Fruit fly (Drosophila melanogaster): ENCODE results near the gene Doc2.

The Doc2 gene

DNA sequence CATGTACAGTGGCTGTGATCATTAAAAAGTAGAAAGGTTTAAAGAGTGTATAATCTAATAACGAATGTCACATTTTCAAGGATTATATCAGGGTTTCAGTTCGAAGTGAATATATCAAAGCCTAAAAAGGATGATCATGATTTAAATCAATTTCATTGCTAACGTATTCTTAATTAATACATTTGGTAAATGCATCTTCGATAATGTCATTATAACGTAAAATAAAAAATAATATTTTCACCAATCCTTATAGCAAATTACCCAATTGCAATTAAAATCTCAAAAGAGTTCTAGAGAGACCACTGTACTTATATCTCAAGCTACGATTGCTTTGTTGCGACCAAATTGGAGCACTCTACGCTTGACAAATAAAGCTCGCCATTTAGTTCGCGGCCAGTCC, 37.0 kb downstream of the Doc2 start:
- no peak for TF ChIP-seq ey (GFP tag; optimal IDR thresholded peaks at IDR 0.05)
- TF ChIP-seq woc (GFP tag; optimal IDR thresholded peaks at IDR 0.05) = no peak
- no peak for TF ChIP-seq fru (GFP tag; optimal IDR thresholded peaks at IDR 0.05)
- TF ChIP-seq h (GFP tag; optimal IDR thresholded peaks at IDR 0.05) = peak; percentile 12
- peak in 1 of 2 experiments; percentile 26 for TF ChIP-seq foxo (GFP tag; optimal IDR thresholded peaks at IDR 0.05)
- TF ChIP-seq CrebA (GFP tag; optimal IDR thresholded peaks at IDR 0.05; ENCODE audit: borderline replicate concordance) = no peak
- no peak for TF ChIP-seq tai (GFP tag; optimal IDR thresholded peaks at IDR 0.05)
- TF ChIP-seq OdsH (GFP tag; optimal IDR thresholded peaks at IDR 0.05) = no peak
- no peak for TF ChIP-seq N (GFP tag; optimal IDR thresholded peaks at IDR 0.05)
- TF ChIP-seq Hr83 (GFP tag; optimal IDR thresholded peaks at IDR 0.05; ENCODE audit: poor library complexity, severe bottlenecking) = no peak
- TF ChIP-seq jim (GFP tag; optimal IDR thresholded peaks at IDR 0.05) = no peak
- no peak for TF ChIP-seq rgr (GFP tag; optimal IDR thresholded peaks at IDR 0.05)
- no peak for TF ChIP-seq Hr78 (GFP tag; optimal IDR thresholded peaks at IDR 0.05)
- TF ChIP-seq dl (GFP tag; optimal IDR thresholded peaks at IDR 0.05; ENCODE audit: insufficient read depth in 1 of 2, partially characterized antibody in 2 of 2) = no peak
- no peak for TF ChIP-seq Dfd (GFP tag; optimal IDR thresholded peaks at IDR 0.05)
- no peak for TF ChIP-seq CG32264 (GFP tag; optimal IDR thresholded peaks at IDR 0.05)
- no peak for TF ChIP-seq usp (GFP tag; optimal IDR thresholded peaks at IDR 0.05)
- peak; percentile 15 for TF ChIP-seq HLH106 (tag; optimal IDR thresholded peaks at IDR 0.05)

DNA sequence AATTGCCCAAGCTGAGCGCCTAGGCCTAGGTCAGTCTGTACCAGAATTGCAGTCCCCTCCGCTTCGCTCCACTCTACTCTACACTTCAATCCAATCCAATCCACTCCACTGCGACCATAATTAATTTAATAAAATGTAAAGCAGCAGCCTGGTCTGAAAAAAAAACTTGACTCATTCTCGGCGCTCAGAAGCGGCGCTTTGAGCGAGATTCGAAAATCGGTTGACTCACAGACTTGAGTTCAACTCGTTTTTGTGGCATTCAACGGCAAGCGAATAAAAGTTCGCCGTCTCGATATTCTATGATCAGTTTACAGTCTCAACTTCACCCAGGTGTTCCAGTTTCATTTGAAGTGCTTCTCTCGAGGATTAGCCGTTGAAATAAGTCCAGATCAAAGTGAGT, 37.6 kb downstream of the Doc2 start, which contains the start of gene CG13314:
TSS of gene CG13314 (plus strand) at position 301 of the 400 bp plus-strand sequence.
- no peak for TF ChIP-seq foxo (GFP tag; optimal IDR thresholded peaks at IDR 0.05)
- TF ChIP-seq usp (GFP tag; optimal IDR thresholded peaks at IDR 0.05) = no peak
- TF ChIP-seq CG9705 (GFP tag; optimal IDR thresholded peaks at IDR 0.05) = no peak
- no peak for TF ChIP-seq Hnf4 (GFP tag; optimal IDR thresholded peaks at IDR 0.05)
- TF ChIP-seq Sp1 (GFP tag; optimal IDR thresholded peaks at IDR 0.05) = no peak
- TF ChIP-seq tai (GFP tag; optimal IDR thresholded peaks at IDR 0.05) = no peak
- no peak for TF ChIP-seq Rel (GFP tag; optimal IDR thresholded peaks at IDR 0.05)
- TF ChIP-seq Rel (tag; optimal IDR thresholded peaks at IDR 0.05) = no peak
- no peak for TF ChIP-seq CrebA (GFP tag; optimal IDR thresholded peaks at IDR 0.05; ENCODE audit: borderline replicate concordance)
- no peak for TF ChIP-seq Mio (GFP tag; optimal IDR thresholded peaks at IDR 0.05)
- TF ChIP-seq Hr78 (GFP tag; optimal IDR thresholded peaks at IDR 0.05) = no peak
- TF ChIP-seq br (GFP tag; optimal IDR thresholded peaks at IDR 0.05) = no peak
- no peak for TF ChIP-seq Myc (optimal IDR thresholded peaks at IDR 0.05)
- no peak for TF ChIP-seq Abd-B (GFP tag; optimal IDR thresholded peaks at IDR 0.05)
- no peak for TF ChIP-seq pan (optimal IDR thresholded peaks at IDR 0.05)
- TF ChIP-seq HLH106 (tag; optimal IDR thresholded peaks at IDR 0.05) = no peak
- no peak for TF ChIP-seq fru (GFP tag; optimal IDR thresholded peaks at IDR 0.05)
- no peak for TF ChIP-seq rgr (GFP tag; optimal IDR thresholded peaks at IDR 0.05)
- no peak for TF ChIP-seq Jra (GFP tag; optimal IDR thresholded peaks at IDR 0.05)

- TF ChIP-seq CrebA (GFP tag; optimal IDR thresholded peaks at IDR 0.05; ENCODE audit: borderline replicate concordance) = no peak
- no peak for TF ChIP-seq sv (GFP tag; optimal IDR thresholded peaks at IDR 0.05)
- TF ChIP-seq HLH106 (tag; optimal IDR thresholded peaks at IDR 0.05) = no peak
- TF ChIP-seq lola (GFP tag; optimal IDR thresholded peaks at IDR 0.05) = no peak
- TF ChIP-seq OdsH (GFP tag; optimal IDR thresholded peaks at IDR 0.05) = no peak
- TF ChIP-seq fru (GFP tag; optimal IDR thresholded peaks at IDR 0.05) = no peak
- no peak for TF ChIP-seq rgr (GFP tag; optimal IDR thresholded peaks at IDR 0.05)
- no peak for TF ChIP-seq usp (GFP tag; optimal IDR thresholded peaks at IDR 0.05)
- TF ChIP-seq CG32264 (GFP tag; optimal IDR thresholded peaks at IDR 0.05) = no peak
- TF ChIP-seq Hnf4 (GFP tag; optimal IDR thresholded peaks at IDR 0.05) = no peak
- no peak for TF ChIP-seq psq (GFP tag; optimal IDR thresholded peaks at IDR 0.05)
- TF ChIP-seq br (GFP tag; optimal IDR thresholded peaks at IDR 0.05) = no peak
- no peak for TF ChIP-seq GATAd (GFP tag; optimal IDR thresholded peaks at IDR 0.05)
- no peak for TF ChIP-seq tai (GFP tag; optimal IDR thresholded peaks at IDR 0.05)
- TF ChIP-seq Hr78 (GFP tag; optimal IDR thresholded peaks at IDR 0.05) = no peak
- TF ChIP-seq dl (GFP tag; optimal IDR thresholded peaks at IDR 0.05; ENCODE audit: insufficient read depth in 1 of 2, partially characterized antibody in 2 of 2) = no peak
Observed at dm6 chr3L:8979780-8980179, 39.3 kb downstream of the Doc2 start, which contains the start of gene CG5644. TSS of gene CG5644 (minus strand) at chr3L:8979880.

DNA sequence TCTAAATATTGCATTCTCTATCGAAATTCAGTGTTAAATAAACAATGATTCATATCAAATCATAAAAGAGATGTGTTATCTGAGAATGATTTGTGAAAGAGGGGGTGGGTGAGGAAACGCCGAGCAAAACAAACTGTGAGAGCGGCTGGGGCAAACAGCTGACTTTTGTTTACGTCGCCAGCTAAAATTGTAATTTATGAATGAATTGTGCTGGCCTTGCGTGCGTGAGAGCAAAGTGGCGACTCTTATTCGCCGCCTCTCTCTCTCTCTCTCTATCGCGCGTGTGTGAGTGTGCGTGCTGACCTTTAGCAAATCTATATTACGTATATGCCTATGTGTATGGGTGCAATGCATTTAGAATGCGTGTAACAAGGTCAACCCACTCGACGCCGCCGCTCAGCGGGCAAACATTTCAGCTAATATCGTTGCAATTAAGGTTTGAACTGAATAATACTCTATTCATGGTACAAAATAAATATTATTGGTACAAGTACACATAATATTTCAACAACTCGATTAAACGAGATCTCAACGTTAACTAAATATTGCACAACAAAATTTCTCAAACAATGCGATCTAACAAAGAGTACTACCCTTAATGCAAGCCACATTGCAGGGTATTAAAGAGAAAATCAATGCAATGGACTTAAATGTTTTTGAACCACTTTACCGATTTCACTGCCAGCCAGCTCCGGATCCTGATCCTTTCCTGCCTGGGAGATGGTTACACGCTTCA, 40.2 kb downstream of the Doc2 start:
- TF ChIP-seq ey (GFP tag; optimal IDR thresholded peaks at IDR 0.05) (peak; percentile 55), sv (GFP tag; optimal IDR thresholded peaks at IDR 0.05) (no peak), psq (GFP tag; optimal IDR thresholded peaks at IDR 0.05) (peak; percentile 68), usp (GFP tag; optimal IDR thresholded peaks at IDR 0.05) (no peak), dmrt93B (GFP tag; optimal IDR thresholded peaks at IDR 0.05) (no peak), foxo (GFP tag; optimal IDR thresholded peaks at IDR 0.05) (peak in 1 of 2 experiments; percentile 42), Rel (GFP tag; optimal IDR thresholded peaks at IDR 0.05) (no peak), Rel (tag; optimal IDR thresholded peaks at IDR 0.05) (no peak), dl (GFP tag; optimal IDR thresholded peaks at IDR 0.05; ENCODE audit: insufficient read depth in 1 of 2, partially characterized antibody in 2 of 2) (no peak), Dif (GFP tag; optimal IDR thresholded peaks at IDR 0.05; ENCODE audit: partially characterized antibody) (peak; percentile 51), fru (GFP tag; optimal IDR thresholded peaks at IDR 0.05) (peak; percentile 8), OdsH (GFP tag; optimal IDR thresholded peaks at IDR 0.05) (peak; percentile 44), rgr (GFP tag; optimal IDR thresholded peaks at IDR 0.05) (peak; percentile 46), h (GFP tag; optimal IDR thresholded peaks at IDR 0.05) (peak; percentile 44), HLH106 (tag; optimal IDR thresholded peaks at IDR 0.05) (peak; percentile 13), brk (GFP tag; optimal IDR thresholded peaks at IDR 0.05) (no peak)
